Worm (Caenorhabditis elegans): ENCODE measurements around the gene ZC190.10.

DNA sequence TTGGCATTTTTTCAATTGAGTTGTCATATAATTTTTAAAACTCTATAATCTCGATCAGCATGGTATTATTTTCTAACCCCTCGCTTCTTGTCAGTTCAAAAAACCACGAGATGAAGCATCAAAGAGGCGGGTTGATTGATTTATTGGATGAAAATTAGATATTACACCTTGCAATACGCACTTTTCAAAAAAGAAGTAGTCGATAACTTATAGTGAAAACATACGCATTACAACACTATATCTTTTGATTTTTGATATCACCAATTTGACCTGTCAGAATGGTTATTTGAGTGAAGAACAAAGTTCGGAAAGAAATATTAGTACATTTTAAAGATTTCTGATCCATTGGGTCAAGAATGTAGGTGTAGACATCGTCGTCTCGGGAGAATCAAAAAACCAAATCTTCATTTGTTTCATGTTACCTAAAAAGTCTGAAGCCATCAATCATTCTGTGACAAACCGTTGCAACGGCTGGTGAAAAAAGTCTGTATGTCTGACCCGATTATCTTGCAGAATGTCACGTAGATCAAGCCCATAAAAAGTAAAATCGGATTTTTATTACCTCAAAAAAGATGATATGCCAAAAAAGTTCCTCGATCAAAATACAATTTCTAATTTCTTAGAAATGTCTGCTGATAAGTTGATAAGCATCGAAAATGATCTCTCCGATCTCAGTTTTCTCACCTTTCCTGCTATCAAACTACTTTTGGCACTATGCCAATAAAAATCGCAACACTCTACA is 42.9 kb downstream of the ZC190.10 start:
- no peak for TF ChIP-seq elt-1 (tag; optimal IDR thresholded peaks at IDR 0.05)
- no peak for TF ChIP-seq tbx-2 (tag; optimal IDR thresholded peaks at IDR 0.05)
- TF ChIP-seq R02D3.7 (tag; optimal IDR thresholded peaks at IDR 0.05), result no peak
- peak; percentile 75 for TF ChIP-seq nhr-23 (tag; optimal IDR thresholded peaks at IDR 0.05)
- TF ChIP-seq ceh-82 (tag; optimal IDR thresholded peaks at IDR 0.05), result no peak
- TF ChIP-seq zag-1 (tag; optimal IDR thresholded peaks at IDR 0.05), result no peak
- no peak for TF ChIP-seq ama-1 (optimal IDR thresholded peaks at IDR 0.05)
- TF ChIP-seq jun-1 (tag; optimal IDR thresholded peaks at IDR 0.05), result no peak
- no peak for TF ChIP-seq lin-39 (tag; optimal IDR thresholded peaks at IDR 0.05)
- TF ChIP-seq unc-62 (GFP tag; optimal IDR thresholded peaks at IDR 0.05), result peak; percentile 81
- peak; percentile 71 for TF ChIP-seq pqm-1 (tag; optimal IDR thresholded peaks at IDR 0.05)
- no peak for TF ChIP-seq nhr-11 (tag; optimal IDR thresholded peaks at IDR 0.05)
